Fruit fly (Drosophila melanogaster): ENCODE results near the gene CG32756.

CG32756 gene

dm6 chrX:5965517-5966397 is 20.3 kb downstream of the CG32756 start, which contains the start of gene Grip (continued):
- TF ChIP-seq croc (GFP tag; conservative IDR thresholded peaks at IDR 0.05) = no peak
- peak; percentile 64 for TF ChIP-seq CG13775 (GFP tag; optimal IDR thresholded peaks at IDR 0.05)
- no peak for TF ChIP-seq CG3065 (GFP tag; optimal IDR thresholded peaks at IDR 0.05)
- TF ChIP-seq CG12299 (tag; optimal IDR thresholded peaks at IDR 0.05) = peak; percentile 7
- 0 out of 2 replicates have a peak, but pooled peaks have one; percentile 13 for TF ChIP-seq CG9215 (GFP tag; IDR thresholded peaks at IDR 0.05)
- no peak for TF ChIP-seq kni (GFP tag; optimal IDR thresholded peaks at IDR 0.05)
- TF ChIP-seq trh (GFP tag; optimal IDR thresholded peaks at IDR 0.05) = no peak
- no peak for TF ChIP-seq CG13123 (GFP tag; optimal IDR thresholded peaks at IDR 0.05)
- TF ChIP-seq gsb (GFP tag; IDR thresholded peaks at IDR 0.05) = no peak
- TF ChIP-seq CG7372 (GFP tag; IDR thresholded peaks at IDR 0.05) = no peak
- TF ChIP-seq CG12659 (GFP tag; optimal IDR thresholded peaks at IDR 0.05) = peak; percentile 38
- TF ChIP-seq HLH4C (GFP tag; IDR thresholded peaks at IDR 0.05; ENCODE audit: partially characterized antibody) = peak; percentile 60; the same call in 1 of the 3 replicates
- TF ChIP-seq CG17328 (GFP tag; IDR thresholded peaks at IDR 0.05) = peak; percentile 17; the same call in 1 of the 2 replicates
- TF ChIP-seq Oli (tag; optimal IDR thresholded peaks at IDR 0.05) = peak; percentile 16
- no peak for TF ChIP-seq CG14965 (GFP tag; optimal IDR thresholded peaks at IDR 0.05; ENCODE audit: borderline replicate concordance)
- no peak for TF ChIP-seq pzg (GFP tag; optimal IDR thresholded peaks at IDR 0.05)
- no peak for TF ChIP-seq slp2 (GFP tag; optimal IDR thresholded peaks at IDR 0.05)
- peak; percentile 28 for TF ChIP-seq Nf-YB (GFP tag; optimal IDR thresholded peaks at IDR 0.05)
- no peak for TF ChIP-seq CG1792 (GFP tag; optimal IDR thresholded peaks at IDR 0.05)
- TF ChIP-seq CG15479 (GFP tag; optimal IDR thresholded peaks at IDR 0.05) = peak; percentile 13
- no peak for TF ChIP-seq nerfin-2 (GFP tag; IDR thresholded peaks at IDR 0.05; ENCODE audit: partially characterized antibody)
- TF ChIP-seq Mrtf (GFP tag; IDR thresholded peaks at IDR 0.05) = no peak
- TF ChIP-seq tio (GFP tag; optimal IDR thresholded peaks at IDR 0.05) = peak; percentile 5
- peak; percentile 48 for TF ChIP-seq grau (tag; optimal IDR thresholded peaks at IDR 0.05)
- TF ChIP-seq CG2712 (tag; optimal IDR thresholded peaks at IDR 0.05) = peak; percentile 71
- TF ChIP-seq Optix (GFP tag; IDR thresholded peaks at IDR 0.05) = no peak
- 0 out of 2 replicates have a peak, but pooled peaks have one; percentile 34 for TF ChIP-seq seq (GFP tag; IDR thresholded peaks at IDR 0.05)
- peak; percentile 54; the same call in 1 of the 2 replicates for TF ChIP-seq CG42726 (GFP tag; IDR thresholded peaks at IDR 0.05; ENCODE audit: partially characterized antibody)
- peak; percentile 68; the same call in 2 of the 3 replicates for TF ChIP-seq knrl (GFP tag; IDR thresholded peaks at IDR 0.05; ENCODE audit: partially characterized antibody)
- peak; percentile 26 for TF ChIP-seq CG10209 (GFP tag; optimal IDR thresholded peaks at IDR 0.05)
- TF ChIP-seq CG10565 (GFP tag; optimal IDR thresholded peaks at IDR 0.05) = no peak
- no peak for TF ChIP-seq Stat92E (GFP tag; optimal IDR thresholded peaks at IDR 0.05)
- no peak for TF ChIP-seq CG34224 (GFP tag; IDR thresholded peaks at IDR 0.05; ENCODE audit: partially characterized antibody)
- no peak for TF ChIP-seq Doc2 (GFP tag; IDR thresholded peaks at IDR 0.05)
- TF ChIP-seq Tbp (GFP tag; optimal IDR thresholded peaks at IDR 0.05) = no peak
- TF ChIP-seq ato (GFP tag; IDR thresholded peaks at IDR 0.05; ENCODE audit: partially characterized antibody) = no peak
- no peak for TF ChIP-seq CG30431 (GFP tag; optimal IDR thresholded peaks at IDR 0.05)
- TF ChIP-seq lov (optimal IDR thresholded peaks at IDR 0.05) = no peak
- no peak for TF ChIP-seq lov (GFP tag; IDR thresholded peaks at IDR 0.05)
- no peak for TF ChIP-seq sqz (GFP tag; optimal IDR thresholded peaks at IDR 0.05)
- TF ChIP-seq jing (GFP tag; optimal IDR thresholded peaks at IDR 0.05) = no peak
- no peak for TF ChIP-seq unpg (GFP tag; optimal IDR thresholded peaks at IDR 0.05)
- TF ChIP-seq dimm (GFP tag; IDR thresholded peaks at IDR 0.05) = no peak
- peak; percentile 63; the same call in 1 of the 3 replicates for TF ChIP-seq CG14860 (GFP tag; IDR thresholded peaks at IDR 0.05; ENCODE audit: partially characterized antibody)
- no peak for TF ChIP-seq emc (GFP tag; optimal IDR thresholded peaks at IDR 0.05)
- TF ChIP-seq pita (GFP tag; optimal IDR thresholded peaks at IDR 0.05) = no peak
- no peak for TF ChIP-seq CG5180 (GFP tag; optimal IDR thresholded peaks at IDR 0.05)
- TF ChIP-seq Hr3 (GFP tag; optimal IDR thresholded peaks at IDR 0.05) = peak; percentile 47
